Fruit fly (Drosophila melanogaster) whole organism, embryonic: ENCODE data around the gene Aasdh.

Experiments used
- Abd-B ChIP-seq: fragments of 200-800 bp; sonication (Bioruptor generic); optimal IDR thresholded peaks from 2 replicates; lab custom pipeline; 2018; ENCODE audit warnings: missing biosample characterization, mild to moderate bottlenecking, missing genetic modification characterization, moderate library complexity
- B-H2 ChIP-seq: fragments of 200-800 bp; sonication (Bioruptor generic); optimal IDR thresholded peaks from 2 replicates; lab custom pipeline; 2018; ENCODE audit warnings: missing biosample characterization, mild to moderate bottlenecking, missing genetic modification characterization
- BEAF-32 ChIP-seq: fragments of 200-800 bp; sonication (Bioruptor generic); optimal IDR thresholded peaks from 3 replicates; lab custom pipeline; 2017; ENCODE audit warnings: missing biosample characterization, missing genetic modification characterization, mild to moderate bottlenecking, moderate library complexity, missing genetic modification reagents
- CG11504 ChIP-seq: fragments of 200-800 bp; sonication (Bioruptor generic); optimal IDR thresholded peaks from 3 replicates; lab custom pipeline; 2019; ENCODE audit warnings: missing biosample characterization, mild to moderate bottlenecking, missing genetic modification characterization, moderate library complexity
- CG11695 ChIP-seq: fragments of 200-800 bp; sonication (Bioruptor generic); IDR thresholded peaks from 3 replicates; pipeline ENCODE4 v1.3.6; 2022; ENCODE audit warnings: missing biosample characterization, missing genetic modification characterization
- CG13287 ChIP-seq: fragments of 200-800 bp; sonication (Bioruptor generic); IDR thresholded peaks from 2 replicates; pipeline ENCODE4 v1.3.6; 2022; ENCODE audit warnings: missing biosample characterization, missing genetic modification characterization; ENCODE audit not compliant: partially characterized antibody
- CG13424 ChIP-seq: fragments of 200-800 bp; sonication (Bioruptor generic); optimal IDR thresholded peaks from 2 replicates; lab custom pipeline; 2019; ENCODE audit warnings: missing biosample characterization, mild to moderate bottlenecking, missing genetic modification characterization, moderate library complexity
- CG14050 ChIP-seq: fragments of 200-800 bp; sonication (Bioruptor generic); IDR thresholded peaks from 3 replicates; pipeline ENCODE4 v1.3.6; 2022; ENCODE audit warnings: missing biosample characterization, missing genetic modification characterization
- CG14667 ChIP-seq: fragments of 200-800 bp; sonication (Bioruptor generic); IDR thresholded peaks from 2 replicates; pipeline ENCODE4 v1.3.6; 2022; ENCODE audit warnings: missing biosample characterization, missing genetic modification characterization
- CG15479 ChIP-seq: fragments of 200-800 bp; sonication (Bioruptor generic); optimal IDR thresholded peaks from 3 replicates; lab custom pipeline; 2019; ENCODE audit warnings: missing biosample characterization, mild to moderate bottlenecking, missing genetic modification characterization, moderate library complexity
- CG1603 ChIP-seq: fragments of 200-800 bp; sonication (Bioruptor generic); optimal IDR thresholded peaks from 2 replicates; lab custom pipeline; 2019; ENCODE audit warnings: missing biosample characterization, mild to moderate bottlenecking, missing genetic modification characterization, moderate library complexity
- CG2678 ChIP-seq: fragments of 200-800 bp; sonication (Bioruptor generic); optimal IDR thresholded peaks from 3 replicates; lab custom pipeline; 2019; ENCODE audit warnings: missing biosample characterization, mild to moderate bottlenecking, missing genetic modification characterization, moderate library complexity
- CG31224 ChIP-seq: fragments of 200-800 bp; sonication (Bioruptor generic); IDR thresholded peaks from 2 replicates; pipeline ENCODE4 v1.3.6; 2022; ENCODE audit warnings: missing biosample characterization, missing genetic modification characterization
- CG33213 ChIP-seq: fragments of 200-800 bp; sonication (Bioruptor generic); optimal IDR thresholded peaks from 3 replicates; lab custom pipeline; 2016; ENCODE audit warnings: missing biosample characterization, missing genetic modification characterization
- CG34376 ChIP-seq: fragments of 200-800 bp; sonication (Bioruptor generic); optimal IDR thresholded peaks from 2 replicates; lab custom pipeline; 2018; ENCODE audit warnings: missing biosample characterization, mild to moderate bottlenecking, missing genetic modification characterization
- CG7839 ChIP-seq: fragments of 200-800 bp; sonication (Bioruptor generic); optimal IDR thresholded peaks from 3 replicates; lab custom pipeline; 2018; ENCODE audit warnings: missing biosample characterization, mild to moderate bottlenecking, missing genetic modification characterization, moderate library complexity
- CG8089 ChIP-seq: fragments of 200-800 bp; sonication (Bioruptor generic); optimal IDR thresholded peaks from 3 replicates; lab custom pipeline; 2016; ENCODE audit warnings: missing biosample characterization, missing genetic modification characterization
- CG8290 ChIP-seq, 3 experiments: fragments of 200-800 bp; sonication (Bioruptor generic); optimal IDR thresholded peaks; 2 replicates each; lab custom pipeline; 2016 to 2019; ENCODE audit warnings: missing biosample characterization in 3 of 3, missing genetic modification characterization in 3 of 3, mild to moderate bottlenecking in 2 of 3, moderate library complexity in 1 of 3
- CG9876 ChIP-seq: fragments of 200-800 bp; sonication (Bioruptor generic); optimal IDR thresholded peaks from 2 replicates; lab custom pipeline; 2016; ENCODE audit warnings: missing biosample characterization, missing genetic modification characterization
- CHES-1-like ChIP-seq: fragments of 200-800 bp; sonication (Bioruptor generic); optimal IDR thresholded peaks from 2 replicates; lab custom pipeline; 2016; ENCODE audit warnings: missing biosample characterization, missing genetic modification characterization
- Dip2 ChIP-seq: fragments of 200-800 bp; sonication (Bioruptor generic); IDR thresholded peaks from 2 replicates; pipeline ENCODE4 v1.3.6; 2022; ENCODE audit warnings: missing biosample characterization, missing genetic modification characterization
- HHEX ChIP-seq: fragments of 200-800 bp; sonication (Bioruptor generic); optimal IDR thresholded peaks from 3 replicates; lab custom pipeline; 2017; ENCODE audit warnings: missing biosample characterization, mild to moderate bottlenecking, missing genetic modification characterization, missing genetic modification reagents
- Mad ChIP-seq: fragments of 200-800 bp; sonication (Bioruptor generic); optimal IDR thresholded peaks from 2 replicates; lab custom pipeline; 2016; ENCODE audit warnings: missing biosample characterization, missing genetic modification characterization
- Nf-YB ChIP-seq: fragments of 200-800 bp; sonication (Bioruptor generic); optimal IDR thresholded peaks from 3 replicates; lab custom pipeline; 2019; ENCODE audit warnings: missing biosample characterization, mild to moderate bottlenecking, missing genetic modification characterization, moderate library complexity
- Ravus ChIP-seq: fragments of 200-800 bp; sonication (Bioruptor generic); IDR thresholded peaks from 2 replicates; pipeline ENCODE4 v1.3.6; 2022; ENCODE audit warnings: missing biosample characterization, missing genetic modification characterization
- Rfx ChIP-seq: fragments of 200-800 bp; sonication (Bioruptor generic); IDR thresholded peaks from 2 replicates; pipeline ENCODE4 v1.3.6; 2022; ENCODE audit warnings: missing biosample characterization, missing genetic modification characterization
- Ssrp ChIP-seq: fragments of 200-800 bp; sonication (Bioruptor generic); optimal IDR thresholded peaks from 2 replicates; lab custom pipeline; 2018; ENCODE audit warnings: missing biosample characterization, mild to moderate bottlenecking, missing genetic modification characterization, moderate library complexity
- YL-1 ChIP-seq: fragments of 200-800 bp; sonication (Bioruptor generic); optimal IDR thresholded peaks from 3 replicates; lab custom pipeline; 2017; ENCODE audit warnings: missing biosample characterization, mild to moderate bottlenecking, missing genetic modification characterization
- ash1 ChIP-seq: fragments of 200-800 bp; sonication (Bioruptor generic); optimal IDR thresholded peaks from 2 replicates; lab custom pipeline; 2018; ENCODE audit warnings: missing biosample characterization, mild to moderate bottlenecking, missing genetic modification characterization
- az2 ChIP-seq: fragments of 200-800 bp; sonication (Bioruptor generic); optimal IDR thresholded peaks from 3 replicates; lab custom pipeline; 2016; ENCODE audit warnings: missing biosample characterization, missing genetic modification characterization
- bbx ChIP-seq: fragments of 200-800 bp; sonication (Bioruptor generic); IDR thresholded peaks from 2 replicates; pipeline ENCODE4 v1.3.6; 2022; ENCODE audit warnings: missing biosample characterization, missing genetic modification characterization; ENCODE audit not compliant: partially characterized antibody
- bowl ChIP-seq: fragments of 200-800 bp; sonication (Bioruptor generic); IDR thresholded peaks from 2 replicates; pipeline ENCODE4 v1.3.6; 2022; ENCODE audit warnings: missing biosample characterization, missing genetic modification characterization
- bsh ChIP-seq, 2 experiments: fragments of 200-800 bp; sonication (Bioruptor generic); optimal IDR thresholded peaks; 2 replicates each; lab custom pipeline; 2017 to 2018; ENCODE audit warnings: mild to moderate bottlenecking in 2 of 2, missing biosample characterization in 2 of 2, missing genetic modification characterization in 2 of 2, moderate library complexity in 1 of 2
- chm ChIP-seq: fragments of 200-800 bp; sonication (Bioruptor generic); IDR thresholded peaks from 2 replicates; pipeline ENCODE4 v1.3.6; 2022; ENCODE audit warnings: missing biosample characterization, missing genetic modification characterization
- dm ChIP-seq: fragments of 200-800 bp; sonication (Bioruptor generic); optimal IDR thresholded peaks from 3 replicates; lab custom pipeline; 2016; ENCODE audit warnings: missing biosample characterization, missing genetic modification characterization
- dysf ChIP-seq: fragments of 200-800 bp; sonication (Bioruptor generic); IDR thresholded peaks from 3 replicates; pipeline ENCODE4 v1.3.6; 2022; ENCODE audit warnings: missing biosample characterization, missing genetic modification characterization
- esg ChIP-seq: fragments of 200-800 bp; sonication (Bioruptor generic); conservative IDR thresholded peaks from 2 replicates; pipeline ENCODE4 v1.3.6; 2022; ENCODE audit warnings: missing biosample characterization, missing genetic modification characterization
- fd102C ChIP-seq: fragments of 200-800 bp; sonication (Bioruptor generic); optimal IDR thresholded peaks from 2 replicates; lab custom pipeline; 2018; ENCODE audit warnings: missing biosample characterization, mild to moderate bottlenecking, missing genetic modification characterization, moderate library complexity
- gcm2 ChIP-seq: fragments of 200-800 bp; sonication (Bioruptor generic); optimal IDR thresholded peaks from 2 replicates; lab custom pipeline; 2016; ENCODE audit warnings: missing biosample characterization, missing genetic modification characterization
- gro ChIP-seq: fragments of 200-800 bp; sonication (Bioruptor generic); optimal IDR thresholded peaks from 2 replicates; lab custom pipeline; 2016; ENCODE audit warnings: missing biosample characterization, missing genetic modification characterization
- gsb-n ChIP-seq: fragments of 200-800 bp; sonication (Bioruptor generic); optimal IDR thresholded peaks from 3 replicates; lab custom pipeline; 2018; ENCODE audit warnings: missing biosample characterization, mild to moderate bottlenecking, missing genetic modification characterization
- insv ChIP-seq, 2 experiments: fragments of 200-800 bp; sonication (Bioruptor generic); optimal IDR thresholded peaks; 3 replicates each; lab custom pipeline; 2016 to 2018; ENCODE audit warnings: missing biosample characterization in 2 of 2, missing genetic modification characterization in 2 of 2
- lola ChIP-seq, 3 experiments: fragments of >200 bp in 2 of 3; fragments of 200-800 bp in 1 of 3; sonication (Bioruptor generic) in 1 of 3; optimal IDR thresholded peaks; 2 replicates each; lab custom pipeline; 2017 to 2019; ENCODE audit warnings: missing biosample characterization in 3 of 3, missing genetic modification characterization in 3 of 3, mild to moderate bottlenecking in 1 of 3, moderate library complexity in 1 of 3
- mld ChIP-seq: fragments of 200-800 bp; sonication (Bioruptor generic); IDR thresholded peaks from 3 replicates; pipeline ENCODE4 v1.3.6; 2022; ENCODE audit warnings: missing biosample characterization, missing genetic modification characterization; ENCODE audit not compliant: partially characterized antibody
- otp ChIP-seq: fragments of 200-800 bp; sonication (Bioruptor generic); IDR thresholded peaks from 3 replicates; pipeline ENCODE4, ENCODE4 v1.3.6; 2022; ENCODE audit warnings: missing biosample characterization, missing genetic modification characterization
- pfk ChIP-seq: fragments of 200-800 bp; sonication (Bioruptor generic); optimal IDR thresholded peaks from 2 replicates; lab custom pipeline; 2018; ENCODE audit warnings: missing biosample characterization, mild to moderate bottlenecking, missing genetic modification characterization, moderate library complexity
- pnt ChIP-seq: fragments of 200-800 bp; sonication (Bioruptor generic); optimal IDR thresholded peaks from 3 replicates; lab custom pipeline; 2016; ENCODE audit warnings: missing biosample characterization, missing genetic modification characterization
- tgo ChIP-seq: fragments of 200-800 bp; sonication (Bioruptor generic); IDR thresholded peaks from 3 replicates; pipeline ENCODE4 v1.3.6; 2022; ENCODE audit warnings: missing biosample characterization, missing genetic modification characterization
- toy ChIP-seq: fragments of 200-800 bp; sonication (Bioruptor generic); IDR thresholded peaks from 2 replicates; pipeline ENCODE4 v1.3.6; 2022; ENCODE audit warnings: missing biosample characterization, missing genetic modification characterization
- tup ChIP-seq: fragments of 200-800 bp; sonication (Bioruptor generic); optimal IDR thresholded peaks from 2 replicates; lab custom pipeline; 2016; ENCODE audit warnings: missing biosample characterization, mild to moderate bottlenecking, missing genetic modification characterization, moderate library complexity

The Aasdh gene

DNA sequence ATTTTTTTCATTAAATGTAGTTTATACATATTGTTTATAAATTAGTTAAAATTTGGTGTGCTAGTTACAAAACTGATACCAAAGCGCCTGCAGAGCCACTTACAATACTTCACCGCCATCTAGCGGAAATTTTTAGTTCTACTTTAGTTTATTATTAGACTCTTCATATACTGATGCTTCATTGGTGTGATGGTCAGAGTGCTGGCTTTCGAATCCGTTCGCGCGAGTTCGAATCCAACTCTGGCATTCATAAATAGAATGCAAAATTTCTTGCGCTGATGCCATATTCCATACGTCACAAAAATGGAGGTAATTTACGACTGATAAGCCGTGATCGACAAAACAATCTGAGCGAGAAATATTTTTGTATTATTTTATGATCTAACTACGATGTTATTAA is 36.2 kb upstream of the Aasdh start (continued):
- no peak for TF ChIP-seq CG8089 (GFP tag; lab: Kevin White, UChicago)
- no peak for TF ChIP-seq bsh (GFP tag; optimal IDR thresholded peaks at IDR 0.05; lab: Kevin White, UChicago)
- TF ChIP-seq CG15479 (GFP tag; lab: Kevin White, UChicago), result no peak
- peak; percentile 67; the same call in 2 of the 3 replicates for TF ChIP-seq mld
- TF ChIP-seq CG9876 (GFP tag; lab: Kevin White, UChicago), result no peak
- no peak for TF ChIP-seq Ravus (GFP tag; lab: Robert Waterston, UW)
- TF ChIP-seq YL-1 (GFP tag; lab: Kevin White, UChicago), result no peak
- TF ChIP-seq esg (GFP tag; lab: Robert Waterston, UW), result no peak
- TF ChIP-seq Abd-B, result no peak
- peak; percentile 29 for TF ChIP-seq CG34376 (GFP tag; lab: Kevin White, UChicago)
- TF ChIP-seq HHEX, result no peak
- TF ChIP-seq CG1603, result no peak
- TF ChIP-seq chm (GFP tag; lab: Robert Waterston, UW), result 0 out of 2 replicates have a peak, but pooled peaks have one; percentile 15
- TF ChIP-seq tgo, result no peak
- TF ChIP-seq CG31224 (GFP tag; lab: Robert Waterston, UW), result no peak
- TF ChIP-seq tup, result no peak
- no peak for TF ChIP-seq Mad (GFP tag; lab: Kevin White, UChicago)
- peak; percentile 76 for TF ChIP-seq bbx
- no peak for TF ChIP-seq CG13424
- peak; percentile 50; the same call in 1 of the 2 replicates for TF ChIP-seq CG13287 (GFP tag; lab: Robert Waterston, UW)
- TF ChIP-seq CHES-1-like (GFP tag; lab: Kevin White, UChicago), result no peak
- TF ChIP-seq az2, result no peak
- 0 out of 2 replicates have a peak, but pooled peaks have one; percentile 24 for TF ChIP-seq bowl (GFP tag; lab: Robert Waterston, UW)
- TF ChIP-seq CG8290 (GFP tag; optimal IDR thresholded peaks at IDR 0.05; lab: Kevin White, UChicago), result no peak
- TF ChIP-seq CG8290 (tag; optimal IDR thresholded peaks at IDR 0.05; lab: Kevin White, UChicago), result no peak
- TF ChIP-seq Dip2 (GFP tag; lab: Robert Waterston, UW), result no peak
- TF ChIP-seq lola (GFP tag; optimal IDR thresholded peaks at IDR 0.05; lab: Kevin White, UChicago), result no peak
- TF ChIP-seq CG14667 (GFP tag; lab: Robert Waterston, UW), result no peak
- no peak for TF ChIP-seq dm (GFP tag; lab: Kevin White, UChicago)
- no peak for TF ChIP-seq CG11695
- TF ChIP-seq Rfx (GFP tag; lab: Robert Waterston, UW), result no peak
- no peak for TF ChIP-seq gcm2 (GFP tag; lab: Kevin White, UChicago)
- TF ChIP-seq CG14050 (GFP tag; lab: Robert Waterston, UW), result no peak
- TF ChIP-seq fd102C (GFP tag; lab: Kevin White, UChicago), result no peak
- no peak for TF ChIP-seq CG11504 (tag; lab: Kevin White, UChicago)
- no peak for TF ChIP-seq pnt (GFP tag; lab: Kevin White, UChicago)
- TF ChIP-seq ash1, result no peak
- peak; percentile 22 for TF ChIP-seq CG7839 (tag; lab: Kevin White, UChicago)
- TF ChIP-seq toy (GFP tag; lab: Robert Waterston, UW), result no peak
- no peak for TF ChIP-seq BEAF-32
- TF ChIP-seq CG33213 (GFP tag; lab: Kevin White, UChicago), result peak; percentile 7
- no peak for TF ChIP-seq gro (GFP tag; lab: Kevin White, UChicago)
- TF ChIP-seq otp (GFP tag; lab: Robert Waterston, UW), result no peak
- TF ChIP-seq gsb-n (tag; lab: Kevin White, UChicago), result no peak
- no peak for TF ChIP-seq dysf
- no peak for TF ChIP-seq B-H2 (GFP tag; lab: Kevin White, UChicago)
- TF ChIP-seq Nf-YB (GFP tag; lab: Kevin White, UChicago), result no peak
- no peak for TF ChIP-seq insv (GFP tag; optimal IDR thresholded peaks at IDR 0.05; lab: Kevin White, UChicago)
- TF ChIP-seq pfk (GFP tag; lab: Kevin White, UChicago), result no peak
- no peak for TF ChIP-seq CG2678
- no peak for TF ChIP-seq Ssrp (tag; lab: Kevin White, UChicago)
